Worm (Caenorhabditis elegans) whole organism, L4 larva: ENCODE results near the gene C56E6.4.

Experiments used
- F37D6.2 ChIP-seq: sonication (generic microtip); optimal IDR thresholded peaks from 2 replicates; lab custom pipeline; 2016; ENCODE audit warnings: mild to moderate bottlenecking, missing genetic modification characterization, missing compliant biosample characterization
- F44E2.7 ChIP-seq: fragments of 200-800 bp; sonication (Bioruptor generic); IDR thresholded peaks from 2 replicates; pipeline ENCODE4 v2.1.2; 2022; ENCODE audit warnings: missing genetic modification characterization, missing compliant biosample characterization
- R02D3.7 ChIP-seq: fragments of 150-350 bp; sonication (generic microtip); optimal IDR thresholded peaks from 3 replicates; lab custom pipeline; 2014; ENCODE audit warnings: missing biosample characterization, missing genetic modification characterization
- T26A8.4 ChIP-seq: fragments of 200-800 bp; sonication (Bioruptor generic); IDR thresholded peaks from 2 replicates; pipeline ENCODE4 v1.3.6; 2022; ENCODE audit warnings: missing genetic modification characterization, missing compliant biosample characterization
- Y105C5A.15 ChIP-seq: fragments of 200-800 bp; sonication (Bioruptor generic); IDR thresholded peaks from 2 replicates; pipeline ENCODE4 v1.3.6; 2022; ENCODE audit warnings: missing genetic modification characterization, missing compliant biosample characterization
- ZK337.2 ChIP-seq: fragments of 200-800 bp; sonication (Bioruptor generic); IDR thresholded peaks from 2 replicates; pipeline ENCODE4 v1.3.6; 2022; ENCODE audit warnings: missing genetic modification reagents, missing genetic modification characterization, missing compliant biosample characterization
- aly-2 ChIP-seq: sonication (generic microtip); optimal IDR thresholded peaks from 2 replicates; lab custom pipeline; 2018; ENCODE audit warnings: missing biosample characterization, missing genetic modification characterization
- attf-4 ChIP-seq: sonication (generic microtip); optimal IDR thresholded peaks from 3 replicates; lab custom pipeline; 2017; ENCODE audit warnings: missing biosample characterization, missing genetic modification characterization
- ceh-28 ChIP-seq: fragments of 150-350 bp; optimal IDR thresholded peaks from 2 replicates; lab custom pipeline; 2014; ENCODE audit warnings: missing biosample characterization, missing genetic modification reagents, missing genetic modification characterization
- ceh-82 ChIP-seq: sonication (generic microtip); optimal IDR thresholded peaks from 2 replicates; lab custom pipeline; 2017; ENCODE audit warnings: missing biosample characterization, missing genetic modification characterization
- cey-2 ChIP-seq: sonication (generic microtip); optimal IDR thresholded peaks from 3 replicates; lab custom pipeline; 2017; ENCODE audit warnings: missing genetic modification characterization, mild to moderate bottlenecking, missing compliant biosample characterization, antibody characterized with exemption, borderline replicate concordance; ENCODE audit not compliant: insufficient read depth
- ctbp-1 ChIP-seq: fragments of 200-800 bp; sonication (Bioruptor generic); IDR thresholded peaks from 2 replicates; pipeline ENCODE4 v1.3.6; 2022; ENCODE audit warnings: missing genetic modification reagents, missing genetic modification characterization, missing compliant biosample characterization
- daf-16 ChIP-seq, 3 experiments: sonication (generic microtip); optimal IDR thresholded peaks; 2 replicates each; lab custom pipeline; 2016 to 2017; ENCODE audit warnings: missing genetic modification characterization in 3 of 3, missing genetic modification reagents in 3 of 3, mild to moderate bottlenecking in 2 of 3, missing compliant biosample characterization in 2 of 3, missing biosample characterization in 1 of 3, moderate library complexity in 1 of 3
- daf-8 ChIP-seq: fragments of 200-800 bp; sonication (Bioruptor generic); IDR thresholded peaks from 2 replicates; pipeline ENCODE4 v1.3.6; 2022; ENCODE audit warnings: missing genetic modification characterization, missing compliant biosample characterization
- dve-1 ChIP-seq: sonication (generic microtip); optimal IDR thresholded peaks from 2 replicates; lab custom pipeline; 2017; ENCODE audit warnings: antibody characterized with exemption, mild to moderate bottlenecking, missing genetic modification characterization, missing compliant biosample characterization; ENCODE audit not compliant: insufficient read depth
- egl-27 ChIP-seq: sonication (generic microtip); optimal IDR thresholded peaks from 3 replicates; lab custom pipeline; 2017; ENCODE audit warnings: missing biosample characterization, missing genetic modification reagents, missing genetic modification characterization
- egl-43 ChIP-seq: fragments of 200-800 bp; sonication (Bioruptor generic); IDR thresholded peaks from 2 replicates; pipeline ENCODE4 v1.3.6; 2022; ENCODE audit warnings: missing genetic modification reagents, missing genetic modification characterization, missing compliant biosample characterization
- hlh-30 ChIP-seq: sonication (generic microtip); optimal IDR thresholded peaks from 2 replicates; lab custom pipeline; 2017; ENCODE audit warnings: antibody characterized with exemption, mild to moderate bottlenecking, missing genetic modification characterization, missing compliant biosample characterization; ENCODE audit not compliant: insufficient read depth
- lim-7 ChIP-seq: fragments of 200-800 bp; sonication (Bioruptor generic); IDR thresholded peaks from 2 replicates; pipeline ENCODE4 v1.3.6; 2022; ENCODE audit warnings: missing genetic modification characterization, missing compliant biosample characterization
- lin-38 ChIP-seq: fragments of 200-800 bp; sonication (Bioruptor generic); IDR thresholded peaks from 2 replicates; pipeline ENCODE4 v1.3.6; 2022; ENCODE audit warnings: missing genetic modification reagents, missing genetic modification characterization, missing compliant biosample characterization
- lin-39 ChIP-seq: fragments of 150-350 bp; optimal IDR thresholded peaks from 2 replicates; lab custom pipeline; 2014; ENCODE audit warnings: missing biosample characterization, missing genetic modification reagents, missing genetic modification characterization
- lir-3 ChIP-seq: sonication (generic microtip); optimal IDR thresholded peaks from 2 replicates; lab custom pipeline; 2016; ENCODE audit warnings: mild to moderate bottlenecking, missing genetic modification characterization, missing compliant biosample characterization
- madf-5 ChIP-seq, 2 experiments: fragments of 200-800 bp; sonication (Bioruptor generic); IDR thresholded peaks; 2 replicates each; pipeline ENCODE4 v1.3.6; 2022; ENCODE audit warnings: missing compliant biosample characterization in 2 of 2, missing genetic modification characterization in 2 of 2
- mep-1 ChIP-seq: fragments of 150-350 bp; sonication (generic microtip); optimal IDR thresholded peaks from 3 replicates; lab custom pipeline; 2014; ENCODE audit warnings: missing biosample characterization, missing genetic modification characterization
- nhr-102 ChIP-seq: sonication (generic microtip); optimal IDR thresholded peaks from 2 replicates; lab custom pipeline; 2016; ENCODE audit warnings: mild to moderate bottlenecking, missing genetic modification characterization, moderate library complexity, missing compliant biosample characterization
- nhr-28 ChIP-seq: fragments of 150-350 bp; optimal IDR thresholded peaks from 2 replicates; lab custom pipeline; 2014; ENCODE audit warnings: missing biosample characterization, missing genetic modification characterization
- nhr-41 ChIP-seq: fragments of 200-800 bp; sonication (Bioruptor generic); IDR thresholded peaks from 2 replicates; pipeline ENCODE4 v1.3.6; 2022; ENCODE audit warnings: missing genetic modification reagents, missing genetic modification characterization, missing compliant biosample characterization
- php-3 ChIP-seq: fragments of 200-800 bp; sonication (Bioruptor generic); IDR thresholded peaks from 2 replicates; pipeline ENCODE4 v1.3.6; 2022; ENCODE audit warnings: missing genetic modification reagents, missing genetic modification characterization, missing compliant biosample characterization
- set-16 ChIP-seq: fragments of 200-800 bp; sonication (Bioruptor generic); IDR thresholded peaks from 2 replicates; pipeline ENCODE4 v1.3.6; 2022; ENCODE audit warnings: missing genetic modification reagents, missing genetic modification characterization, missing compliant biosample characterization
- snpc-1.2 ChIP-seq: fragments of 200-800 bp; sonication (Bioruptor generic); IDR thresholded peaks from 2 replicates; pipeline ENCODE4 v1.3.6; 2022; ENCODE audit warnings: missing genetic modification reagents, missing genetic modification characterization, missing compliant biosample characterization
- snpc-4 ChIP-seq: fragments of 150-350 bp; optimal IDR thresholded peaks from 2 replicates; lab custom pipeline; 2014; ENCODE audit warnings: missing biosample characterization, missing genetic modification characterization
- tra-1 ChIP-seq: fragments of 200-800 bp; sonication (Bioruptor generic); IDR thresholded peaks from 2 replicates; pipeline ENCODE4 v1.3.6; 2022; ENCODE audit warnings: missing genetic modification reagents, missing genetic modification characterization, missing compliant biosample characterization
- unc-62 ChIP-seq, 3 experiments: fragments of 150-350 bp in 1 of 3; sonication (generic microtip); optimal IDR thresholded peaks in 2 of 3; peaks in 1 of 3; 1 replicate in 1 of 3; 2 replicates in 2 of 3; lab custom pipeline; 2014 to 2017; ENCODE audit warnings: missing biosample characterization in 3 of 3, missing genetic modification characterization in 3 of 3, missing genetic modification reagents in 3 of 3, missing genotype in 1 of 3
- zfp-3 ChIP-seq: fragments of 200-800 bp; sonication (Bioruptor generic); conservative IDR thresholded peaks from 2 replicates; pipeline ENCODE4 v1.3.6; 2022; ENCODE audit warnings: missing genetic modification reagents, missing genetic modification characterization, missing compliant biosample characterization
- zip-2 ChIP-seq: fragments of 150-350 bp; optimal IDR thresholded peaks from 2 replicates; lab custom pipeline; 2014; ENCODE audit warnings: missing biosample characterization, missing genetic modification characterization
- ztf-7 ChIP-seq: fragments of 150-350 bp; optimal IDR thresholded peaks from 2 replicates; lab custom pipeline; 2014; ENCODE audit warnings: missing biosample characterization, missing genetic modification characterization

C56E6.4 gene

ce11 chrII:6531940-6532339, 3.4 kb upstream of the C56E6.4 start, which contains the start of gene abcx-1:
abcx-1 (plus strand) TSS chrII:6532163.
- peak in 1 of 2 experiments; percentile 91 for TF ChIP-seq unc-62 (GFP tag; optimal IDR thresholded peaks at IDR 0.05 in 1 of 2; lab: Kevin White, UChicago)
- TF ChIP-seq unc-62 (tag; optimal IDR thresholded peaks at IDR 0.05; lab: Kevin White, UChicago), result no peak
- TF ChIP-seq mep-1 (tag; lab: Kevin White, UChicago), result no peak
- TF ChIP-seq, all 104 proteins: peak for 1

- TF ChIP-seq nhr-28 (tag; lab: Kevin White, UChicago), result no peak
- TF ChIP-seq attf-4 (tag; lab: Kevin White, UChicago), result no peak
- TF ChIP-seq ceh-28, result no peak
- no peak for TF ChIP-seq php-3 (GFP tag; lab: Robert Waterston, UW)
- TF ChIP-seq madf-5 (GFP tag; IDR thresholded peaks at IDR 0.05; lab: Robert Waterston, UW), result no peak
- TF ChIP-seq daf-8 (GFP tag; lab: Robert Waterston, UW), result no peak
- TF ChIP-seq set-16 (GFP tag; lab: Robert Waterston, UW), result no peak
- TF ChIP-seq F44E2.7 (GFP tag; lab: Robert Waterston, UW), result no peak
- TF ChIP-seq nhr-102, result no peak
- TF ChIP-seq egl-27 (tag; lab: Kevin White, UChicago), result no peak
- no peak for TF ChIP-seq ztf-7
- no peak for TF ChIP-seq snpc-4 (tag; lab: Kevin White, UChicago)
- TF ChIP-seq lin-39 (tag; lab: Kevin White, UChicago), result no peak
- no peak for TF ChIP-seq zip-2 (tag; lab: Kevin White, UChicago)
- no peak for TF ChIP-seq R02D3.7 (tag; lab: Kevin White, UChicago)
- no peak for TF ChIP-seq egl-43 (GFP tag; lab: Robert Waterston, UW)
- no peak for TF ChIP-seq aly-2
- no peak for TF ChIP-seq nhr-41 (GFP tag; lab: Robert Waterston, UW)
- no peak for TF ChIP-seq T26A8.4 (GFP tag; lab: Robert Waterston, UW)
These were observed 3.0 kb upstream of the C56E6.4 start, which contains the start of gene abch-1 for ce11 chrII:6531527-6531926. abch-1 (minus strand) TSS chrII:6531627.

ce11 chrII:6526136-6526684, 2.3 kb downstream of the C56E6.4 start:
- no peak for TF ChIP-seq tra-1 (GFP tag; lab: Robert Waterston, UW)
- TF ChIP-seq hlh-30 (tag; lab: Kevin White, UChicago), result no peak
- no peak for TF ChIP-seq lir-3 (tag; lab: Kevin White, UChicago)
- peak in 1 of 2 experiments; percentile 10 for TF ChIP-seq unc-62 (GFP tag; optimal IDR thresholded peaks at IDR 0.05 in 1 of 2; lab: Kevin White, UChicago)
- no peak for TF ChIP-seq unc-62 (tag; optimal IDR thresholded peaks at IDR 0.05; lab: Kevin White, UChicago)
- no peak for TF ChIP-seq ztf-7
- no peak for TF ChIP-seq lim-7 (GFP tag; lab: Robert Waterston, UW)
- TF ChIP-seq dve-1 (tag; lab: Kevin White, UChicago), result peak; percentile 7
- TF ChIP-seq ceh-82 (tag; lab: Kevin White, UChicago), result no peak
- TF ChIP-seq lin-38 (GFP tag; lab: Robert Waterston, UW), result peak; percentile 34; the same call in 1 of the 2 replicates
- TF ChIP-seq php-3 (GFP tag; lab: Robert Waterston, UW), result no peak
- no peak for TF ChIP-seq ZK337.2
- no peak for TF ChIP-seq Y105C5A.15
- TF ChIP-seq F37D6.2 (tag; lab: Kevin White, UChicago), result no peak
- no peak for TF ChIP-seq snpc-1.2 (GFP tag; lab: Robert Waterston, UW)
- no peak for TF ChIP-seq daf-16 (GFP tag; optimal IDR thresholded peaks at IDR 0.05; lab: Kevin White, UChicago)
- peak; percentile 91 for TF ChIP-seq daf-16 (tag; optimal IDR thresholded peaks at IDR 0.05; lab: Kevin White, UChicago)
- no peak for TF ChIP-seq zip-2 (tag; lab: Kevin White, UChicago)
- no peak for TF ChIP-seq egl-43 (GFP tag; lab: Robert Waterston, UW)
- no peak; the same call in 1 of the 2 replicates for TF ChIP-seq zfp-3
- TF ChIP-seq ctbp-1 (GFP tag; lab: Robert Waterston, UW), result no peak
- no peak for TF ChIP-seq cey-2 (tag; lab: Kevin White, UChicago)
- peak; percentile 52 for TF ChIP-seq nhr-102
